Worm (Caenorhabditis elegans): Measurements from ENCODE around the gene F35E8.9.

ce11 chrV:15911848-15912247 lies 5.5 kb downstream of the F35E8.9 start, which contains the start of gene F35E8.6:
- TF ChIP-seq fkh-10 (GFP tag; optimal IDR thresholded peaks at IDR 0.05) (no peak), ztf-11 (tag; optimal IDR thresholded peaks at IDR 0.05) (no peak), irx-1 (tag; optimal IDR thresholded peaks at IDR 0.05) (no peak), nhr-12 (tag; optimal IDR thresholded peaks at IDR 0.05) (no peak), lsy-2 (tag; optimal IDR thresholded peaks at IDR 0.05) (no peak)
